Fruit fly (Drosophila melanogaster) whole organism, embryonic: ENCODE measurements around the gene Ctu2.

Experiments
- Atf-2 ChIP-seq: fragments of 200-800 bp; sonication (Bioruptor generic); optimal IDR thresholded peaks from 2 replicates; lab custom pipeline; 2016; ENCODE audit warnings: missing biosample characterization, missing genetic modification characterization
- CG12071 ChIP-seq: fragments of 200-800 bp; sonication (Bioruptor generic); optimal IDR thresholded peaks from 3 replicates; lab custom pipeline; 2018; ENCODE audit warnings: missing biosample characterization, mild to moderate bottlenecking, missing genetic modification characterization
- CG12155 ChIP-seq: fragments of 200-800 bp; sonication (Bioruptor generic); optimal IDR thresholded peaks from 3 replicates; lab custom pipeline; 2016; ENCODE audit warnings: missing biosample characterization, missing genetic modification characterization
- CG12299 ChIP-seq: fragments of 200-800 bp; sonication (Bioruptor generic); optimal IDR thresholded peaks from 2 replicates; lab custom pipeline; 2018; ENCODE audit warnings: missing biosample characterization, mild to moderate bottlenecking, missing genetic modification characterization
- CG13123 ChIP-seq: fragments of 200-800 bp; sonication (Bioruptor generic); optimal IDR thresholded peaks from 2 replicates; lab custom pipeline; 2016; ENCODE audit warnings: missing biosample characterization, missing genetic modification characterization
- CG15011 ChIP-seq: fragments of 200-800 bp; sonication (Bioruptor generic); optimal IDR thresholded peaks from 3 replicates; lab custom pipeline; 2018; ENCODE audit warnings: missing biosample characterization, mild to moderate bottlenecking, missing genetic modification characterization
- CG15073 ChIP-seq: fragments of 200-800 bp; sonication (Bioruptor generic); optimal IDR thresholded peaks from 2 replicates; lab custom pipeline; 2016; ENCODE audit warnings: missing biosample characterization, missing genetic modification characterization
- CG15269 ChIP-seq: fragments of 200-800 bp; sonication (Bioruptor generic); optimal IDR thresholded peaks from 2 replicates; lab custom pipeline; 2018; ENCODE audit warnings: missing biosample characterization, mild to moderate bottlenecking, missing genetic modification characterization, moderate library complexity
- CG15514 ChIP-seq: fragments of 200-800 bp; sonication (Bioruptor generic); optimal IDR thresholded peaks from 3 replicates; lab custom pipeline; 2017; ENCODE audit warnings: missing biosample characterization, missing genetic modification characterization, mild to moderate bottlenecking, moderate library complexity, missing genetic modification reagents
- CG1603 ChIP-seq: fragments of 200-800 bp; sonication (Bioruptor generic); optimal IDR thresholded peaks from 2 replicates; lab custom pipeline; 2019; ENCODE audit warnings: missing biosample characterization, mild to moderate bottlenecking, missing genetic modification characterization, moderate library complexity
- CG16863 ChIP-seq: fragments of 200-800 bp; sonication (Bioruptor generic); optimal IDR thresholded peaks from 3 replicates; lab custom pipeline; 2016; ENCODE audit warnings: missing biosample characterization, missing genetic modification characterization
- CG1832 ChIP-seq: fragments of 200-800 bp; sonication (Bioruptor generic); optimal IDR thresholded peaks from 2 replicates; lab custom pipeline; 2017; ENCODE audit warnings: missing biosample characterization, mild to moderate bottlenecking, missing genetic modification characterization, inconsistent platforms
- CG3407 ChIP-seq: fragments of 200-800 bp; sonication (Bioruptor generic); optimal IDR thresholded peaks from 2 replicates; lab custom pipeline; 2018; ENCODE audit warnings: missing biosample characterization, mild to moderate bottlenecking, missing genetic modification characterization
- CG42726 ChIP-seq: fragments of 200-800 bp; sonication (Bioruptor generic); IDR thresholded peaks from 2 replicates; pipeline ENCODE4 v1.3.6; 2022; ENCODE audit warnings: missing biosample characterization, missing genetic modification characterization; ENCODE audit not compliant: partially characterized antibody
- CG4424 ChIP-seq: fragments of 200-800 bp; sonication (Bioruptor generic); optimal IDR thresholded peaks from 3 replicates; lab custom pipeline; 2016; ENCODE audit warnings: missing biosample characterization, missing genetic modification characterization
- CG7745 ChIP-seq: fragments of 200-800 bp; sonication (Bioruptor generic); optimal IDR thresholded peaks from 2 replicates; lab custom pipeline; 2018; ENCODE audit warnings: missing biosample characterization, mild to moderate bottlenecking, missing genetic modification characterization, moderate library complexity
- CG8924 ChIP-seq: fragments of 200-800 bp; optimal IDR thresholded peaks from 3 replicates; lab custom pipeline; 2019; ENCODE audit warnings: missing biosample characterization, mild to moderate bottlenecking, missing genetic modification characterization, moderate library complexity
- CG9215 ChIP-seq: fragments of 200-800 bp; sonication (Bioruptor generic); IDR thresholded peaks from 2 replicates; pipeline ENCODE4 v1.3.6; 2022; ENCODE audit warnings: missing biosample characterization, missing genetic modification characterization
- CG9817 ChIP-seq: fragments of 200-800 bp; sonication (Bioruptor generic); optimal IDR thresholded peaks from 2 replicates; lab custom pipeline; 2018; ENCODE audit warnings: missing biosample characterization, mild to moderate bottlenecking, missing genetic modification characterization, moderate library complexity
- Camta ChIP-seq: fragments of 200-800 bp; sonication (Bioruptor generic); optimal IDR thresholded peaks from 2 replicates; lab custom pipeline; 2016; ENCODE audit warnings: missing biosample characterization, missing genetic modification characterization
- Doc3 ChIP-seq: fragments of 200-800 bp; sonication (Bioruptor generic); IDR thresholded peaks from 3 replicates; pipeline ENCODE4 v1.3.6; 2022; ENCODE audit warnings: missing biosample characterization, missing genetic modification characterization; ENCODE audit not compliant: partially characterized antibody
- Dref ChIP-seq: fragments of 200-800 bp; sonication (Bioruptor generic); IDR thresholded peaks from 2 replicates; pipeline ENCODE4 v1.3.6; 2022; ENCODE audit warnings: missing biosample characterization, missing genetic modification characterization
- HmgZ ChIP-seq: fragments of 200-800 bp; sonication (Bioruptor generic); optimal IDR thresholded peaks from 2 replicates; lab custom pipeline; 2018; ENCODE audit warnings: missing biosample characterization, mild to moderate bottlenecking, missing genetic modification characterization
- Hr39 ChIP-seq: fragments of >200 bp; optimal IDR thresholded peaks from 2 replicates; lab custom pipeline; 2017
- Kr ChIP-seq: fragments of 200-800 bp; sonication (Bioruptor generic); optimal IDR thresholded peaks from 2 replicates; lab custom pipeline; 2017; ENCODE audit warnings: missing biosample characterization, mild to moderate bottlenecking, missing genetic modification characterization
- Mrtf ChIP-seq: fragments of 200-800 bp; sonication (Bioruptor generic); IDR thresholded peaks from 3 replicates; pipeline ENCODE4 v1.3.6; 2022; ENCODE audit warnings: missing biosample characterization, missing genetic modification characterization
- Nf-YB ChIP-seq: fragments of 200-800 bp; sonication (Bioruptor generic); optimal IDR thresholded peaks from 3 replicates; lab custom pipeline; 2019; ENCODE audit warnings: missing biosample characterization, mild to moderate bottlenecking, missing genetic modification characterization, moderate library complexity
- Optix ChIP-seq: fragments of 200-800 bp; sonication (Bioruptor generic); IDR thresholded peaks from 3 replicates; pipeline ENCODE4 v1.3.6; 2022; ENCODE audit warnings: missing biosample characterization, missing genetic modification characterization
- Sry-β ChIP-seq: fragments of 200-800 bp; sonication (Bioruptor generic); optimal IDR thresholded peaks from 2 replicates; lab custom pipeline; 2018; ENCODE audit warnings: missing biosample characterization, mild to moderate bottlenecking, missing genetic modification characterization, moderate library complexity
- al ChIP-seq: fragments of 200-800 bp; sonication (Bioruptor generic); IDR thresholded peaks from 2 replicates; pipeline ENCODE4 v1.3.6; 2022; ENCODE audit warnings: missing biosample characterization, missing genetic modification characterization
- bsh ChIP-seq, 2 experiments: fragments of 200-800 bp; sonication (Bioruptor generic); optimal IDR thresholded peaks; 2 replicates each; lab custom pipeline; 2017 to 2018; ENCODE audit warnings: mild to moderate bottlenecking in 2 of 2, missing biosample characterization in 2 of 2, missing genetic modification characterization in 2 of 2, moderate library complexity in 1 of 2
- danr ChIP-seq: fragments of 200-800 bp; sonication (Bioruptor generic); IDR thresholded peaks from 2 replicates; pipeline ENCODE4 v1.3.6; 2022; ENCODE audit warnings: missing biosample characterization, missing genetic modification characterization
- dmrt99B ChIP-seq: fragments of 200-800 bp; sonication (Bioruptor generic); optimal IDR thresholded peaks from 2 replicates; lab custom pipeline; 2018; ENCODE audit warnings: missing biosample characterization, mild to moderate bottlenecking, missing genetic modification characterization, moderate library complexity
- ems ChIP-seq: fragments of 200-800 bp; sonication (Bioruptor generic); optimal IDR thresholded peaks from 3 replicates; lab custom pipeline; 2016; ENCODE audit warnings: missing biosample characterization, missing genetic modification characterization
- fd3F ChIP-seq: fragments of 200-800 bp; sonication (Bioruptor generic); optimal IDR thresholded peaks from 2 replicates; lab custom pipeline; 2018; ENCODE audit warnings: missing biosample characterization, mild to moderate bottlenecking, missing genetic modification characterization, moderate library complexity
- fu2 ChIP-seq: fragments of 200-800 bp; sonication (Bioruptor generic); optimal IDR thresholded peaks from 2 replicates; lab custom pipeline; 2016; ENCODE audit warnings: missing biosample characterization, missing genetic modification characterization
- ham ChIP-seq: fragments of 200-800 bp; sonication (Bioruptor generic); IDR thresholded peaks from 2 replicates; pipeline ENCODE4 v1.3.6; 2022; ENCODE audit warnings: missing biosample characterization, missing genetic modification characterization
- psq ChIP-seq: fragments of 200-800 bp; sonication (Bioruptor generic); optimal IDR thresholded peaks from 2 replicates; lab custom pipeline; 2017; ENCODE audit warnings: missing biosample characterization, missing genetic modification characterization
- pum ChIP-seq: fragments of 200-800 bp; sonication (Bioruptor generic); optimal IDR thresholded peaks from 2 replicates; lab custom pipeline; 2016; ENCODE audit warnings: missing biosample characterization, missing genetic modification characterization
- pzg ChIP-seq: fragments of 200-800 bp; sonication (Bioruptor generic); optimal IDR thresholded peaks from 3 replicates; lab custom pipeline; 2018; ENCODE audit warnings: missing biosample characterization, mild to moderate bottlenecking, missing genetic modification characterization, moderate library complexity
- sima ChIP-seq: fragments of 200-800 bp; sonication (Bioruptor generic); optimal IDR thresholded peaks from 2 replicates; lab custom pipeline; 2016; ENCODE audit warnings: missing biosample characterization, missing genetic modification characterization
- slou ChIP-seq: fragments of 200-800 bp; sonication (Bioruptor generic); optimal IDR thresholded peaks from 3 replicates; lab custom pipeline; 2016; ENCODE audit warnings: missing biosample characterization, missing genetic modification characterization
- sna ChIP-seq: fragments of 200-800 bp; sonication (Bioruptor generic); IDR thresholded peaks from 2 replicates; pipeline ENCODE4 v1.3.6; 2022; ENCODE audit warnings: missing biosample characterization, missing genetic modification characterization; ENCODE audit not compliant: partially characterized antibody
- tap ChIP-seq: fragments of 200-800 bp; optimal IDR thresholded peaks from 3 replicates; lab custom pipeline; 2019; ENCODE audit warnings: missing biosample characterization, mild to moderate bottlenecking, missing genetic modification characterization, moderate library complexity
- tgo ChIP-seq: fragments of 200-800 bp; sonication (Bioruptor generic); IDR thresholded peaks from 3 replicates; pipeline ENCODE4 v1.3.6; 2022; ENCODE audit warnings: missing biosample characterization, missing genetic modification characterization
- ttk ChIP-seq: fragments of 200-800 bp; sonication (Bioruptor generic); IDR thresholded peaks from 2 replicates; pipeline ENCODE4 v2.1.2; 2022; ENCODE audit warnings: missing biosample characterization, missing genetic modification characterization
- unc-4 ChIP-seq: fragments of 200-800 bp; sonication (Bioruptor generic); IDR thresholded peaks from 2 replicates; pipeline ENCODE4 v1.3.6; 2022; ENCODE audit warnings: missing biosample characterization, missing genetic modification characterization; ENCODE audit not compliant: partially characterized antibody
- vfl ChIP-seq: fragments of 200-800 bp; sonication (Bioruptor generic); optimal IDR thresholded peaks from 2 replicates; lab custom pipeline; 2016; ENCODE audit warnings: missing biosample characterization, missing genetic modification characterization
- vnd ChIP-seq: fragments of 200-800 bp; sonication (Bioruptor generic); IDR thresholded peaks from 3 replicates; pipeline ENCODE4 v1.3.6; 2022; ENCODE audit warnings: missing biosample characterization, missing genetic modification characterization; ENCODE audit not compliant: partially characterized antibody
- wdn ChIP-seq: fragments of 200-800 bp; sonication (Bioruptor generic); IDR thresholded peaks from 2 replicates; pipeline ENCODE4 v1.3.6; 2022; ENCODE audit warnings: missing biosample characterization, missing genetic modification characterization
- zf30C ChIP-seq: fragments of 200-800 bp; sonication (Bioruptor generic); optimal IDR thresholded peaks from 3 replicates; lab custom pipeline; 2018; ENCODE audit warnings: missing biosample characterization, mild to moderate bottlenecking, missing genetic modification characterization

The Ctu2 gene

DNA sequence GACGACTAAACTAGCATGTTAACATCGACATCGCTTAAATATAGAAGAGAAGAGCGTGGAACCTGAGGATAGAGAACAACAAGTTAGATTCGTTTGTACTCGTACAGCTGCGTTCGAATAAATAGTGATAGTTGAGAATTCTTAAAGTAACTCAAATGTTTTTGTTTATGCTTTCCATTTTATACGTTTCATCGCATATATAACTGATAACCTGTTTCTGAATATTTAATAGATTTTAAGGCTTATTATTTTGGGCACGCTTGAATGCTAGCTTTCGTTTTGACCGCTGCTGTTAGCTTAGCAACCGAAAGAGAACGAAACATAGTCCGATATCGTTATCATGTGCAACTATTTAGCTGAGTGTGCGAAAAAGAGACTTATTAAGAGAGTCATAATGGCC lies 35.3 kb upstream of the Ctu2 start (continued):
- TF ChIP-seq CG16863 (GFP tag; lab: Kevin White, UChicago) (peak; percentile 89), Sry-β (GFP tag; lab: Kevin White, UChicago) (no peak), CG3407 (GFP tag; lab: Kevin White, UChicago) (peak; percentile 69), CG15011 (peak; percentile 97), CG12299 (tag; lab: Kevin White, UChicago) (peak; percentile 95), al (GFP tag; lab: Robert Waterston, UW) (peak; percentile 97), Mrtf (GFP tag; lab: Robert Waterston, UW) (peak; percentile 95), CG9215 (GFP tag; lab: Robert Waterston, UW) (peak; percentile 95), fu2 (GFP tag; lab: Kevin White, UChicago) (peak; percentile 95), slou (peak; percentile 89), danr (GFP tag; lab: Robert Waterston, UW) (peak; percentile 93), ttk (GFP tag; lab: Robert Waterston, UW) (peak; percentile 84), unc-4 (GFP tag; lab: Robert Waterston, UW) (0 out of 2 replicates have a peak, but pooled peaks have one; percentile 29), Optix (GFP tag; lab: Robert Waterston, UW) (peak; percentile 82), HmgZ (tag; lab: Kevin White, UChicago) (peak; percentile 99), Atf-2 (GFP tag; lab: Kevin White, UChicago) (peak; percentile 88), bsh (GFP tag; optimal IDR thresholded peaks at IDR 0.05; lab: Kevin White, UChicago) (peak; percentile 88 to 96), Nf-YB (peak; percentile 82), CG7745 (tag; lab: Kevin White, UChicago) (no peak), vnd (GFP tag; lab: Robert Waterston, UW) (no peak), dmrt99B (peak; percentile 93), CG1832 (GFP tag; lab: Kevin White, UChicago) (no peak), CG8924 (tag; lab: Kevin White, UChicago) (peak; percentile 97), sna (no peak), CG42726 (GFP tag; lab: Robert Waterston, UW) (no peak), CG1603 (peak; percentile 86), zf30C (GFP tag; lab: Kevin White, UChicago) (no peak), pzg (GFP tag; lab: Kevin White, UChicago) (peak; percentile 33), psq (GFP tag; lab: Kevin White, UChicago) (peak; percentile 55), tgo (GFP tag; lab: Robert Waterston, UW) (peak; percentile 97), Hr39 (lab: Kevin White, UChicago) (no peak), Dref (peak; percentile 42), CG15073 (GFP tag; lab: Kevin White, UChicago) (peak; percentile 28), wdn (GFP tag; lab: Robert Waterston, UW) (peak; percentile 96), CG15514 (peak; percentile 94), tap (tag; lab: Kevin White, UChicago) (peak; percentile 94), vfl (GFP tag; lab: Kevin White, UChicago) (peak; percentile 95), Doc3 (no peak), Camta (peak; percentile 92), fd3F (GFP tag; lab: Kevin White, UChicago) (peak; percentile 97), CG9817 (tag; lab: Kevin White, UChicago) (peak; percentile 95), CG13123 (GFP tag; lab: Kevin White, UChicago) (peak; percentile 86), CG4424 (GFP tag; lab: Kevin White, UChicago) (peak; percentile 86), sima (GFP tag; lab: Kevin White, UChicago) (peak; percentile 84), CG12155 (GFP tag; lab: Kevin White, UChicago) (peak; percentile 95), Kr (GFP tag; lab: Kevin White, UChicago) (no peak), CG15269 (tag; lab: Kevin White, UChicago) (peak; percentile 98), pum (GFP tag; lab: Kevin White, UChicago) (peak; percentile 72), ham (GFP tag; lab: Robert Waterston, UW) (peak; percentile 95), CG12071 (GFP tag; lab: Kevin White, UChicago) (peak; percentile 96), ems (GFP tag; lab: Kevin White, UChicago) (peak; percentile 96)
